Worm (Caenorhabditis elegans) whole organism, L4/young adult: ENCODE results near the gene srbc-51.
A peak's percentile ranks its signal among the peaks of the same experiment; 100 is the strongest.

Experiments used
- W03F9.2 ChIP-seq: fragments of 150-350 bp; optimal IDR thresholded peaks from 2 replicates; lab custom pipeline; 2014; ENCODE audit warnings: missing biosample characterization, missing genetic modification characterization
- dao-5 ChIP-seq: sonication (generic microtip); optimal IDR thresholded peaks from 2 replicates; lab custom pipeline; 2016; ENCODE audit warnings: missing genotype, missing genetic modification characterization, moderate library complexity, missing compliant biosample characterization
- him-1 ChIP-seq: sonication (generic microtip); optimal IDR thresholded peaks from 2 replicates; lab custom pipeline; 2016; ENCODE audit warnings: missing genotype, missing genetic modification reagents, missing genetic modification characterization, missing compliant biosample characterization

Gene srbc-51

ce11 chrV:15862599-15862998 lies 36.4 kb downstream of the srbc-51 start, which contains the start of gene srz-12:
Gene srz-12, minus strand, starts transcription at chrV:15862699.
- TF ChIP-seq him-1 (tag; lab: Kevin White, UChicago) (no peak), W03F9.2 (tag; lab: Kevin White, UChicago) (no peak), dao-5 (no peak)

ce11 chrV:15863042-15863441 lies 36.8 kb downstream of the srbc-51 start, which contains the start of gene srh-299:
Gene srh-299, plus strand, starts transcription at chrV:15863342.
- TF ChIP-seq him-1 (tag; lab: Kevin White, UChicago) (no peak), W03F9.2 (tag; lab: Kevin White, UChicago) (no peak), dao-5 (no peak)

ce11 chrV:15865839-15866238 lies 39.6 kb downstream of the srbc-51 start, which contains the start of gene srh-293:
Gene srh-293, plus strand, starts transcription at chrV:15866139.
- TF ChIP-seq dao-5 (no peak), him-1 (tag; lab: Kevin White, UChicago) (no peak), W03F9.2 (tag; lab: Kevin White, UChicago) (no peak)

- no peak for TF ChIP-seq W03F9.2 (tag; lab: Kevin White, UChicago)
- TF ChIP-seq dao-5, result no peak
- TF ChIP-seq him-1 (tag; lab: Kevin White, UChicago), result no peak
Observed at ce11 chrV:15867373-15867772, 41.2 kb downstream of the srbc-51 start, which contains the start of gene fbxa-197. Gene fbxa-197, plus strand, starts transcription at chrV:15867673.

DNA sequence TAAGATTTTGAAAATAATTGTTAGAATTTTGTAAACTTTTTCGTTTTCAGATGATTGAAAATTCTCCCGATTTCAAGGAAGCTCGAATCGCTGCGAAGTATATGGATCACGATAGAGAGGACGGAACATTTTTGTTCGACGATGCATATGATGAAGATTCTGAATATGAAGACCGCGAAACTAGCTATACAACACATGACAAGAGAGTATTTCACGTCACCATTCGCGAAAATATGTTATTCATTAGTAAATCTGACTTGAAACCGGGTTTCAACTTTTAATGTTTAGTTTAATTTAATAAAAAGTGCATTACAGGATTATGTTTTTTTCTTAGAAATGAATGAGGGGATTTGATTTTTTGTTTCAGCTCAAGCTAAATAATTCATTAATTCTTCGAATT lies 44.1 kb downstream of the srbc-51 start, which contains the start of gene str-57:
Gene str-57, plus strand, starts transcription at position 301 of the 400 bp plus-strand sequence.
- no peak for TF ChIP-seq dao-5
- no peak for TF ChIP-seq W03F9.2 (tag; lab: Kevin White, UChicago)
- TF ChIP-seq him-1 (tag; lab: Kevin White, UChicago), result no peak

DNA sequence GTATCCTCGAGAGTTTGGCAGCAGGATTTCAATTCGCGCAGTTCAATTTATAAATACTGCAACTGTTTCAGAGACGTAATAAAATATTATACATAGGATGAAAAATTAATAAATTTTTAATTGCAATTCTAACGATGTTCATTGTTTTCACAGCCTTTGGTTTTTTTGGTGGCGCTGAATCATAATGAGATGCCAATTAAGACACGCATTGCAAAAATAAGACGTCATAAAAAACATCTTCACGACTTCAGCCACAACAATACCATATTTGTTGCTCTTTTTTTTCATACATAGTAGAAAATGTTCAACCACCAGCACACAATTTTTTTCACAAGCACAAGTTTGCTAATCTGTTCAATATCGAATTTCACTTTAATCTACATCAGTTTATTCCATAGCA lies 46.1 kb downstream of the srbc-51 start, which contains the start of gene str-56:
Gene str-56, plus strand, starts transcription at position 301 of the 400 bp plus-strand sequence.
- no peak for TF ChIP-seq him-1 (tag; lab: Kevin White, UChicago)
- TF ChIP-seq dao-5, result no peak
- no peak for TF ChIP-seq W03F9.2 (tag; lab: Kevin White, UChicago)

DNA sequence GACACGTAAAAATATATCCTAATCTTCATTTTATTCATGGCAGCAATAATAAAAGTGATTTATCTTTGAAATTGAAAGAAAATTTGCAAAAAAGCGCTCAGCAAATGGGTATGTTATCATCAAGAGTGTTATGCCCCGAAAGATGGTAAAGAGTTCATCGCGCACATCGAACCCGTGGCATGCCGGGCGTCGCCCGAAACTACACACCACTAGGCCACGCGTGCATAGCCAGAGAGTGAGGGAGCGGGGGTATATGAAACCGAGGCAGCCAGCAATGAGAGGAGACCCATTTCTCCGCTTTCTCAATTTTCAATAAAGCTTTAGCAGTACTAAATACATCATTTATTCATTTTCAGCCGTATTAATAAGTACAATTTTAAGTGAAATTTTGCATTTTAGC lies 47.6 kb downstream of the srbc-51 start:
- peak; percentile 91 for TF ChIP-seq dao-5
- TF ChIP-seq him-1 (tag; lab: Kevin White, UChicago), result peak; percentile 57
- peak; percentile 70 for TF ChIP-seq W03F9.2 (tag; lab: Kevin White, UChicago)

- no peak for TF ChIP-seq him-1 (tag; lab: Kevin White, UChicago)
- no peak for TF ChIP-seq W03F9.2 (tag; lab: Kevin White, UChicago)
- no peak for TF ChIP-seq dao-5
Observed at ce11 chrV:15876308-15876707, 50.1 kb downstream of the srbc-51 start, which contains the start of gene nhr-102. Gene nhr-102, minus strand, starts transcription at chrV:15876408.
